Fruit fly (Drosophila melanogaster): ENCODE measurements around the gene CG3919.

DNA sequence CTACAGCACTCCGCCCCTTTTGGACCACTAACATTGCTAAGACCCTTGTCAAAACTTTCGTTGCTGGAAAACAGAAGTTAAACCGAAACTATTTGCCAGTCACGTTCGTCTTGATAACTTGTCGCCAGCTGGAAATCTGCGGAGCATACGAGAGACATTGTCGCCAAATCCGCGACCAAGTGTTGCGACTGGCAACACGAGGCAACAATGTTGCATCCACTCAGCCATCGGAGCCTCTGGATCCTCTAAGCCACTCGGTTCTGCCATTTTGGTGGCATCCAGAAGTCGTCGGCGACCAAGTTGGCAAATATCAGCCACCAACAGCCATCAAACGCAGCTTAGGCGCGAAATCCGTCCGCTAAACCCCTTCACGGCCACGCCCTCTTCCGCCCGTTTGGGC is 34.6 kb upstream of the CG3919 start:
- TF ChIP-seq CG11617 (GFP tag; optimal IDR thresholded peaks at IDR 0.05): no peak
- TF ChIP-seq CG12768 (GFP tag; optimal IDR thresholded peaks at IDR 0.05): no peak
- no peak for TF ChIP-seq ovo (GFP tag; optimal IDR thresholded peaks at IDR 0.05)
- TF ChIP-seq kay (GFP tag; ENCODE audit: borderline replicate concordance): no peak
- TF ChIP-seq CG7045 (GFP tag; optimal IDR thresholded peaks at IDR 0.05): no peak
